Fruit fly (Drosophila melanogaster): ENCODE data around the gene CG10366.
A peak's percentile ranks its signal among the peaks of the same experiment; 100 is the strongest.

CG10366 gene

DNA sequence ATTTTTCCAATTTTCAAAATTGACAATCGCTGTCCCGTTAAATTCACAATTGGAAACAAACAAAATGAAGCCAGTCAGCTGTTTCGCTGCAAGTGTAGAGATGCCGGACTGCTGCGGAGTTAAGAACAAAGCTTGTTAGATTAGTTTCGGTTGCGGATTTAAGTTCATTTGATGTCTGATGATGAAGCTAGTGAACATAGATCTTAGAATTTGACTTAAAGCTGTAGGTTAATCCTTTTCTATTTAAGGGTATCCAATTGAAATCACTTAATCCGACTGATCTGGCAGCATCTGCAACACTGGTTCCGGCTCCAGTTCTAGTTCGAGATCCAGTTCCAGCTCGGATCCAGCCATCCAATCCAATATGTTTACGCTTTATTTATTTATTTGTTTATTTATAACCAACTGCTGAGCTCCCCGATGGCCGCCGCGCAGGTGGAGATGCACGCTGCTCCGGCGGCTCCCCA is at the start of gene CG10366, which contains the start of gene PCNA2 (continued):
- TF ChIP-seq MBD-R2 (GFP tag; IDR thresholded peaks at IDR 0.05) (peak; percentile 94), odd (GFP tag; optimal IDR thresholded peaks at IDR 0.05) (no peak), GATAe (GFP tag; conservative IDR thresholded peaks at IDR 0.05) (no peak), HLH54F (GFP tag; optimal IDR thresholded peaks at IDR 0.05) (peak; percentile 74), danr (GFP tag; IDR thresholded peaks at IDR 0.05) (no peak), MTF-1 (GFP tag; optimal IDR thresholded peaks at IDR 0.05; ENCODE audit: borderline replicate concordance) (no peak), tup (GFP tag; optimal IDR thresholded peaks at IDR 0.05) (peak; percentile 21), bbx (GFP tag; IDR thresholded peaks at IDR 0.05; ENCODE audit: partially characterized antibody) (no peak), CG17612 (GFP tag; IDR thresholded peaks at IDR 0.05) (no peak), CG17359 (tag; optimal IDR thresholded peaks at IDR 0.05) (peak; percentile 39), Rfx (GFP tag; IDR thresholded peaks at IDR 0.05) (peak; percentile 79), dmrt99B (tag; optimal IDR thresholded peaks at IDR 0.05) (peak; percentile 46), CG14860 (GFP tag; IDR thresholded peaks at IDR 0.05; ENCODE audit: partially characterized antibody) (no peak), CG10321 (GFP tag; IDR thresholded peaks at IDR 0.05) (no peak), CG18619 (GFP tag; optimal IDR thresholded peaks at IDR 0.05) (peak; percentile 57), CG11723 (GFP tag; optimal IDR thresholded peaks at IDR 0.05) (peak; percentile 4), cato (GFP tag; optimal IDR thresholded peaks at IDR 0.05; ENCODE audit: borderline replicate concordance) (peak; percentile 37), CG6683 (GFP tag; optimal IDR thresholded peaks at IDR 0.05) (no peak), CG12769 (tag; optimal IDR thresholded peaks at IDR 0.05) (peak; percentile 77), peb (GFP tag; IDR thresholded peaks at IDR 0.05) (no peak), CG15601 (tag; optimal IDR thresholded peaks at IDR 0.05) (peak; percentile 42), lmd (GFP tag; IDR thresholded peaks at IDR 0.05) (peak; percentile 56), tll (GFP tag; optimal IDR thresholded peaks at IDR 0.05) (peak in 1 of 2 experiments; percentile 17), CG14667 (GFP tag; IDR thresholded peaks at IDR 0.05) (no peak), pros (GFP tag; optimal IDR thresholded peaks at IDR 0.05) (no peak), corto (GFP tag; optimal IDR thresholded peaks at IDR 0.05) (no peak), CG34224 (GFP tag; IDR thresholded peaks at IDR 0.05; ENCODE audit: partially characterized antibody) (peak; percentile 62; the same call in 1 of the 3 replicates), lola (GFP tag; optimal IDR thresholded peaks at IDR 0.05) (peak in 1 of 3 experiments; percentile 60), Hr51 (GFP tag; optimal IDR thresholded peaks at IDR 0.05) (peak; percentile 49 to 56), Chrac-16 (GFP tag; optimal IDR thresholded peaks at IDR 0.05) (peak; percentile 75), row (GFP tag; IDR thresholded peaks at IDR 0.05) (peak; percentile 85), Dref (GFP tag; IDR thresholded peaks at IDR 0.05) (no peak), Mes4 (GFP tag; optimal IDR thresholded peaks at IDR 0.05) (peak; percentile 56), CG13624 (GFP tag; optimal IDR thresholded peaks at IDR 0.05) (peak; percentile 69), NfI (GFP tag; optimal IDR thresholded peaks at IDR 0.05) (peak; percentile 62), ash1 (GFP tag; optimal IDR thresholded peaks at IDR 0.05) (no peak), knrl (GFP tag; IDR thresholded peaks at IDR 0.05; ENCODE audit: partially characterized antibody) (peak; percentile 80), CG4424 (GFP tag; optimal IDR thresholded peaks at IDR 0.05) (peak; percentile 50), pum (GFP tag; optimal IDR thresholded peaks at IDR 0.05) (peak; percentile 74), CG31224 (GFP tag; IDR thresholded peaks at IDR 0.05) (peak; percentile 42; the same call in 1 of the 2 replicates), CG17186 (GFP tag; optimal IDR thresholded peaks at IDR 0.05) (peak; percentile 71), nmo (GFP tag; optimal IDR thresholded peaks at IDR 0.05) (peak; percentile 81), vvl (GFP tag; IDR thresholded peaks at IDR 0.05) (peak; percentile 54; the same call in 1 of the 2 replicates), pfk (GFP tag; optimal IDR thresholded peaks at IDR 0.05) (no peak), CG9727 (GFP tag; optimal IDR thresholded peaks at IDR 0.05) (peak; percentile 57), ttk (GFP tag; IDR thresholded peaks at IDR 0.05) (no peak), ATbp (GFP tag; optimal IDR thresholded peaks at IDR 0.05) (no peak), crol (GFP tag; IDR thresholded peaks at IDR 0.05) (no peak), TFAM (GFP tag; optimal IDR thresholded peaks at IDR 0.05) (no peak)

Measured in whole organism, embryonic.